Worm (Caenorhabditis elegans) whole organism, L4 larva: ENCODE results near the gene crp-1.

Experiments used
- D1046.2 ChIP-seq: fragments of 200-800 bp; sonication (Bioruptor generic); IDR thresholded peaks from 2 replicates; pipeline ENCODE4 v1.3.6; 2022; ENCODE audit warnings: missing genetic modification characterization, missing compliant biosample characterization
- aha-1 ChIP-seq: fragments of 150-350 bp; peaks from one replicate; lab custom pipeline; 2014; ENCODE audit warnings: missing biosample characterization, missing genetic modification characterization
- aly-2 ChIP-seq: sonication (generic microtip); optimal IDR thresholded peaks from 2 replicates; lab custom pipeline; 2018; ENCODE audit warnings: missing biosample characterization, missing genetic modification characterization
- ceh-82 ChIP-seq: sonication (generic microtip); optimal IDR thresholded peaks from 2 replicates; lab custom pipeline; 2017; ENCODE audit warnings: missing biosample characterization, missing genetic modification characterization
- daf-8 ChIP-seq: fragments of 200-800 bp; sonication (Bioruptor generic); IDR thresholded peaks from 2 replicates; pipeline ENCODE4 v1.3.6; 2022; ENCODE audit warnings: missing genetic modification characterization, missing compliant biosample characterization
- hlh-30 ChIP-seq: sonication (generic microtip); optimal IDR thresholded peaks from 2 replicates; lab custom pipeline; 2017; ENCODE audit warnings: antibody characterized with exemption, mild to moderate bottlenecking, missing genetic modification characterization, missing compliant biosample characterization; ENCODE audit not compliant: insufficient read depth
- lsy-2 ChIP-seq, 2 experiments: fragments of 150-350 bp in 1 of 2; sonication (generic microtip) in 1 of 2; optimal IDR thresholded peaks; 2 replicates each; lab custom pipeline; 2014 to 2017; ENCODE audit warnings: missing biosample characterization in 2 of 2, missing genetic modification characterization in 2 of 2
- nhr-10 ChIP-seq: fragments of 150-350 bp; optimal IDR thresholded peaks from 2 replicates; lab custom pipeline; 2014; ENCODE audit warnings: missing biosample characterization, missing genetic modification characterization
- nhr-25 ChIP-seq: sonication (generic microtip); optimal IDR thresholded peaks from 2 replicates; lab custom pipeline; 2017; ENCODE audit warnings: missing genetic modification characterization, mild to moderate bottlenecking, missing compliant biosample characterization, antibody characterized with exemption, moderate library complexity, borderline replicate concordance; ENCODE audit not compliant: insufficient read depth
- nhr-77 ChIP-seq: fragments of 150-350 bp; optimal IDR thresholded peaks from 2 replicates; lab custom pipeline; 2014; ENCODE audit warnings: missing biosample characterization, missing genetic modification characterization
- unc-130 ChIP-seq: sonication (generic microtip); optimal IDR thresholded peaks from 2 replicates; lab custom pipeline; 2016; ENCODE audit warnings: missing genetic modification reagents, missing genetic modification characterization, missing compliant biosample characterization
- unc-62 ChIP-seq, 3 experiments: fragments of 150-350 bp in 1 of 3; sonication (generic microtip); optimal IDR thresholded peaks in 2 of 3; peaks in 1 of 3; 1 replicate in 1 of 3; 2 replicates in 2 of 3; lab custom pipeline; 2014 to 2017; ENCODE audit warnings: missing biosample characterization in 3 of 3, missing genetic modification characterization in 3 of 3, missing genetic modification reagents in 3 of 3, missing genotype in 1 of 3

DNA sequence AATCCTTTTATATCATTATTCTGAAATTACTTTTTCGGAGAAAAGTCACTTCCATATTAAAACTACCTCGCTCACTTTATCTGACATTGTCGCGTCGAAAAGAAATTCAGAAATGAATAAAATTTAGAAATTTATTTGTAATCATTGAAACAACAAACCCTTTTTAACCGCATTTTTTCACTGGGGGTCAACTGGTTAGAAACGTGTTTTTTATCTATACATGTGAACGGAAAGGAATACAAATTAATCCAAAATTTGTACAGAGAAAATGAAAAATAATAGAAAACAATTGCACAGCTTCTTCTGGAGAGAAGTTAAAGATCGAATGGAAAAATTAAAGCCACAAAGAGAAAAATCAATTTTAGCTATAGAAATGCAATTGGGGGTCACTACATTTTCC, 49.8 kb upstream of the crp-1 start, which contains the start of gene tag-314:
- TF ChIP-seq hlh-30 (no peak), aha-1 (tag; lab: Kevin White, UChicago) (no peak), nhr-25 (tag; lab: Kevin White, UChicago) (no peak), lsy-2 (tag; optimal IDR thresholded peaks at IDR 0.05; lab: Kevin White, UChicago) (no peak), D1046.2 (GFP tag; lab: Robert Waterston, UW) (no peak), daf-8 (no peak), unc-62 (GFP tag; optimal IDR thresholded peaks at IDR 0.05 in 1 of 2; lab: Kevin White, UChicago) (no peak), unc-62 (tag; optimal IDR thresholded peaks at IDR 0.05; lab: Kevin White, UChicago) (no peak), nhr-77 (tag; lab: Kevin White, UChicago) (no peak), nhr-10 (tag; lab: Kevin White, UChicago) (no peak), aly-2 (tag; lab: Kevin White, UChicago) (no peak), unc-130 (GFP tag; lab: Kevin White, UChicago) (no peak), ceh-82 (tag; lab: Kevin White, UChicago) (no peak)
